Worm (Caenorhabditis elegans) whole organism, midembryonic: ENCODE measurements around the gene Y53C12B.7.

Source experiments
- T22C8.4 ChIP-seq: fragments of 200-800 bp; sonication (Bioruptor generic); IDR thresholded peaks from 2 replicates; pipeline ENCODE4 v1.3.6; 2022; ENCODE audit warnings: missing genetic modification characterization, missing compliant biosample characterization
- cog-1 ChIP-seq: sonication (generic microtip); optimal IDR thresholded peaks from 2 replicates; lab custom pipeline; 2016; ENCODE audit warnings: missing genetic modification characterization, missing compliant biosample characterization
- flt-1 ChIP-seq: fragments of 200-800 bp; sonication (Bioruptor generic); IDR thresholded peaks from 2 replicates; pipeline ENCODE4 v1.3.6; 2022; ENCODE audit warnings: missing genetic modification characterization, missing compliant biosample characterization
- klf-2 ChIP-seq: fragments of 200-800 bp; sonication (Bioruptor generic); conservative IDR thresholded peaks from 2 replicates; pipeline ENCODE4 v1.3.6; 2022; ENCODE audit warnings: missing genetic modification reagents, missing genetic modification characterization, missing compliant biosample characterization
- med-1 ChIP-seq: sonication (generic microtip); optimal IDR thresholded peaks from 2 replicates; lab custom pipeline; 2017; ENCODE audit warnings: missing genetic modification characterization, mild to moderate bottlenecking, missing compliant biosample characterization, antibody characterized with exemption, missing genetic modification reagents; ENCODE audit not compliant: insufficient read depth
- ref-1 ChIP-seq: fragments of 200-800 bp; sonication (Bioruptor generic); conservative IDR thresholded peaks from 2 replicates; pipeline ENCODE4 v1.3.6; 2022; ENCODE audit warnings: missing genetic modification reagents, missing genetic modification characterization, missing compliant biosample characterization
- tab-1 ChIP-seq: fragments of 200-800 bp; sonication (Bioruptor generic); IDR thresholded peaks from 2 replicates; pipeline ENCODE4 v1.3.6; 2022; ENCODE audit warnings: missing genetic modification characterization, missing compliant biosample characterization
- ztf-23 ChIP-seq: fragments of 200-800 bp; sonication (Bioruptor generic); IDR thresholded peaks from 2 replicates; pipeline ENCODE4 v1.3.6; 2022; ENCODE audit warnings: missing genetic modification reagents, missing genetic modification characterization, missing compliant biosample characterization
- ztf-29 ChIP-seq: fragments of 200-800 bp; sonication (Bioruptor generic); IDR thresholded peaks from 2 replicates; pipeline ENCODE4 v1.3.6; 2022; ENCODE audit warnings: missing genetic modification reagents, missing genetic modification characterization, missing compliant biosample characterization

The Y53C12B.7 gene

DNA sequence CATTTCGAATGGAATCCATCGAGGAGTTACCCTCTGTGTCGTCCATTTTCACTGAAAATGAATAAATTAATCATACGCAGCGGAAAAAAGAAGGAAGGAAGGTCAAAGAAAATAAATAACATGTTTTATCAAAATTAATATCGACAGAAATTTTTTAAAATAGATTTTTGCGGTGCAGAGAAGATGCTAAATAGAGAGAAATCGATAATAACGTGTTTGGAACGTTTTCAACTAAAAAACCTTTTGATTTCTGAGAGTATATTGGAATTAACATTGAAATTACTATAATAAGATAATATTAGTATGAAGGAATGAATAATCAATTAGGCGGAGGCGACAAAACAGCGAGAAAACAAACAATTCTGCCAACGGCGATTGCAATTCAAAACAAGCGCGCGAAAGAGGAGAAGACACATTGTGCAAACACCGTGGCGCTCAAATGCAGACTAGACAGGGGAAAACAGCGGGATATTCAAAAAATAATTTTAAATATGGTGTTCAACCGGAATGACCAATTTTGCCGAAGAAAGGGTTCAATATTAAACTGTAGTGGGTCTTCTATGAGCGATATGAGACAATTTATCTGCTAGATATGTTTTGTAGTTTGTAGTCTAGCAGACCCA, 36.5 kb downstream of the Y53C12B.7 start, which contains the start of gene wee-1.3:
wee-1.3 (minus strand) TSS at position 51 of the 623 bp plus-strand sequence.
- no peak for TF ChIP-seq klf-2 (GFP tag; lab: Robert Waterston, UW)
- TF ChIP-seq cog-1 (tag; lab: Kevin White, UChicago): peak; percentile 80
- 0 out of 2 replicates have a peak, but pooled peaks have one; percentile 23 for TF ChIP-seq T22C8.4 (GFP tag; lab: Robert Waterston, UW)
- 0 out of 2 replicates have a peak, but pooled peaks have one; percentile 17 for TF ChIP-seq flt-1 (GFP tag; lab: Robert Waterston, UW)
- TF ChIP-seq ztf-23 (GFP tag; lab: Robert Waterston, UW): no peak
- no peak for TF ChIP-seq med-1 (GFP tag; lab: Kevin White, UChicago)

ce11 chrII:9713083-9713482, 39.9 kb downstream of the Y53C12B.7 start:
- TF ChIP-seq klf-2 (GFP tag; lab: Robert Waterston, UW): no peak
- TF ChIP-seq tab-1 (GFP tag; lab: Robert Waterston, UW): peak; percentile 34; the same call in 1 of the 2 replicates
- no peak for TF ChIP-seq T22C8.4 (GFP tag; lab: Robert Waterston, UW)
- no peak for TF ChIP-seq flt-1 (GFP tag; lab: Robert Waterston, UW)

DNA sequence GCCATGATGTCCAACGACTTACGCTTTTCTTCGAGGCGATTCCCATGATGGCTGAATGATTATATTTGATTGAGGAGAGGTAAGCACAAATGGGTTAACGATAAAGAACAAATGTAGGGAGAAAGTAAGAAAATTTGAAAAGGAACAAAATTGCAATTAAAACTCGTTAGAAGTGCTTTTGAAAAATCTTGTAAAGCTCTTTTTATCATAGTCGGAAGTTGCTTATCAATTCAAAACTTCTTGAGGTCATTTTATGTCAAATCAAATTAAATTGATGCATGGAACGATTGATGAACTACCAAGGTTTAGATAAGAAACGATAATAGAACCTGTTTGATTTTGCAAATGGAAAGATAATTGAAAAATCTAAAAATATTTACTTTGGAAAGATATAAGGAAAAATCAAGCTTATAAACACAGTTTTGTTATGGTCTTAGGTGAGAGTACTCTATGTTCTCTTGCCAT, 44.2 kb downstream of the Y53C12B.7 start, which contains the start of gene glt-5:
glt-5 (minus strand) TSS at position 51 of the 465 bp plus-strand sequence.
- TF ChIP-seq med-1 (GFP tag; lab: Kevin White, UChicago) (no peak), T22C8.4 (GFP tag; lab: Robert Waterston, UW) (no peak), cog-1 (tag; lab: Kevin White, UChicago) (no peak), ztf-23 (GFP tag; lab: Robert Waterston, UW) (no peak), tab-1 (GFP tag; lab: Robert Waterston, UW) (no peak), ztf-29 (GFP tag; lab: Robert Waterston, UW) (no peak), ref-1 (GFP tag; lab: Robert Waterston, UW) (no peak), klf-2 (GFP tag; lab: Robert Waterston, UW) (no peak), flt-1 (GFP tag; lab: Robert Waterston, UW) (no peak)

- TF ChIP-seq ztf-23 (GFP tag; lab: Robert Waterston, UW) (0 out of 2 replicates have a peak, but pooled peaks have one; percentile 7), cog-1 (tag; lab: Kevin White, UChicago) (peak; percentile 23), klf-2 (GFP tag; lab: Robert Waterston, UW) (no peak)
Observed at ce11 chrII:9706207-9706606, 46.8 kb downstream of the Y53C12B.7 start, which contains the start of gene Y53C12A.3. Y53C12A.3 (minus strand) TSS chrII:9706240.

DNA sequence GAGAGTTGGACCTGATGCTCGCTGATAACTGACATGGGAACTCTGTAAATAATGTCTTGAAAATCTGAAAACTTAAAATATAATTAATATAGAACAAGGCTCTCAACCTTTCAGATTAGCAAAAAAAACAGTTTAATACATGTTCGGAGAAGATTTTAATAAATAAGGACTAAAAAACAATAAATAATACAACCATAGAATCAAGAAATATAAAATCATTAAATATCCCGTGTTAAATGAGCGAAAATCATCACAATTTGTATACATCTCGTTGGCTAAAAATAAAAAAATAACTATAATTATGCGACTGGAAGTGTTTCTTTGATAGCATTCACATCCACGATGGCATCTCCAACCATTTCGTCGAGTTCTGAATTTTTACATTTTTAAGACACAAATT, 48.3 kb downstream of the Y53C12B.7 start, which contains the start of gene Y53C12A.10:
Y53C12A.10 (minus strand) TSS at position 101 of the 400 bp plus-strand sequence.
- TF ChIP-seq T22C8.4 (GFP tag; lab: Robert Waterston, UW) (no peak), ztf-23 (GFP tag; lab: Robert Waterston, UW) (no peak), klf-2 (GFP tag; lab: Robert Waterston, UW) (no peak), med-1 (GFP tag; lab: Kevin White, UChicago) (no peak), ref-1 (GFP tag; lab: Robert Waterston, UW) (no peak), cog-1 (tag; lab: Kevin White, UChicago) (no peak), flt-1 (GFP tag; lab: Robert Waterston, UW) (no peak), tab-1 (GFP tag; lab: Robert Waterston, UW) (no peak), ztf-29 (GFP tag; lab: Robert Waterston, UW) (no peak)

- TF ChIP-seq cog-1 (tag; lab: Kevin White, UChicago) (no peak), ztf-23 (GFP tag; lab: Robert Waterston, UW) (no peak), ztf-29 (GFP tag; lab: Robert Waterston, UW) (no peak), tab-1 (GFP tag; lab: Robert Waterston, UW) (no peak), flt-1 (GFP tag; lab: Robert Waterston, UW) (no peak), ref-1 (GFP tag; lab: Robert Waterston, UW) (no peak), klf-2 (GFP tag; lab: Robert Waterston, UW) (no peak), T22C8.4 (GFP tag; lab: Robert Waterston, UW) (no peak), med-1 (GFP tag; lab: Kevin White, UChicago) (no peak)
Observed at ce11 chrII:9703601-9704000, 49.4 kb downstream of the Y53C12B.7 start, which contains the start of gene mop-25.2. mop-25.2 (minus strand) TSS chrII:9703701.
